Fruit fly (Drosophila melanogaster): Measurements from ENCODE around the gene Taf3.

dm6 chr4:505112-505619, 38.5 kb upstream of the Taf3 start:
- TF ChIP-seq CG11294 (GFP tag; IDR thresholded peaks at IDR 0.05) (no peak), Hr4 (GFP tag; optimal IDR thresholded peaks at IDR 0.05) (no peak), CG4318 (GFP tag; optimal IDR thresholded peaks at IDR 0.05) (no peak), CG11902 (GFP tag; optimal IDR thresholded peaks at IDR 0.05) (no peak), Met (GFP tag; optimal IDR thresholded peaks at IDR 0.05) (no peak), Ets96B (tag; optimal IDR thresholded peaks at IDR 0.05) (no peak), CG16779 (tag; optimal IDR thresholded peaks at IDR 0.05) (no peak), Blimp-1 (GFP tag; optimal IDR thresholded peaks at IDR 0.05) (no peak), topi (GFP tag; optimal IDR thresholded peaks at IDR 0.05) (no peak), dsx (GFP tag; optimal IDR thresholded peaks at IDR 0.05; ENCODE audit: poor library complexity, severe bottlenecking) (no peak), pdm3 (GFP tag; optimal IDR thresholded peaks at IDR 0.05) (no peak)
